Fruit fly (Drosophila melanogaster) whole organism, wandering third instar larva: ENCODE data around the gene CG10984.

Source experiments
- CG9705 ChIP-seq: fragments of 200-800 bp; sonication (Bioruptor generic); optimal IDR thresholded peaks from 2 replicates; lab custom pipeline; 2018; ENCODE audit warnings: missing biosample characterization, mild to moderate bottlenecking, missing genetic modification characterization
- Hr78 ChIP-seq: fragments of >200 bp; optimal IDR thresholded peaks from 2 replicates; lab custom pipeline; 2017; ENCODE audit warnings: missing biosample characterization, missing genetic modification characterization
- brk ChIP-seq: fragments of 200-800 bp; sonication (Bioruptor generic); optimal IDR thresholded peaks from 2 replicates; lab custom pipeline; 2016; ENCODE audit warnings: missing biosample characterization, mild to moderate bottlenecking, missing genetic modification characterization
- dmrt93B ChIP-seq: fragments of 200-800 bp; sonication (Bioruptor generic); optimal IDR thresholded peaks from 2 replicates; lab custom pipeline; 2018; ENCODE audit warnings: missing biosample characterization, mild to moderate bottlenecking, missing genetic modification characterization
- dsf ChIP-seq: sonication (Bioruptor generic); optimal IDR thresholded peaks from 2 replicates; lab custom pipeline; 2016; ENCODE audit warnings: missing biosample characterization, missing genetic modification characterization, borderline replicate concordance
- pan ChIP-seq: fragments of >200 bp; optimal IDR thresholded peaks from 2 replicates; lab custom pipeline; 2017

DNA sequence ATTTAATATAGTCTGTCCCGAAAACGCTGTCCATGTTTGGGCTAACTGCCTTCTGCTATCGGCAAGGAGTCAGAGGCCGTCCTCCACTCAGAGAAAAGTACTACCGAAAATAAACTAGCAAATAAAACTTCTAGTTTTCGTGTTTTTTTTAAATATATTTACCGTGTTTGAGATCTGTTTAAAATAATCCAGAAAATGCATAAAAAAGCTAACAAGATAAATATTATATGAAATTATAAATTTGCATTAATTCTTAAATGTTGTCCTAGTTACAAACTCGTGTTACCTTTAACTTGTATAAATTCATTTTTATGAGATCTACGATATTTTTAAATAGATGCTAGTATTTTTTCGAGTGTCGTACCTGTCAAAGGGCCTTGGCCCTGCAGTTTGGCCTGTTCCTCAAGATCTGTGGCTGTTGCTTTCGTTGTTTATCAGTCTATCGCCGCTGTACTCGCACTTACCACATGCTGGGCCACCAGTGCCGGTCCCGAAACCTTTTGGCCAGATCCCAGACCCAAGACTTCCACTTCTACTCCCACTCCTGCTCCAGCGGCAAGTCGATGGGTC lies 46.4 kb upstream of the CG10984 start:
- TF ChIP-seq Hr78 (GFP tag; lab: Kevin White, UChicago), result no peak
- no peak for TF ChIP-seq dmrt93B (GFP tag; lab: Kevin White, UChicago)
- TF ChIP-seq dsf (GFP tag; lab: Kevin White, UChicago), result no peak
- TF ChIP-seq pan, result no peak
- TF ChIP-seq CG9705 (GFP tag; lab: Kevin White, UChicago), result no peak
- TF ChIP-seq brk (GFP tag; lab: Kevin White, UChicago), result no peak
